Worm (Caenorhabditis elegans) whole organism, late embryonic: ENCODE data around the gene mcm-3AP.

ENCODE experiments used
- C08G9.2 ChIP-seq: sonication (generic microtip); optimal IDR thresholded peaks from 2 replicates; lab custom pipeline; 2016; ENCODE audit warnings: mild to moderate bottlenecking, missing genetic modification characterization, moderate library complexity, missing compliant biosample characterization
- C38D4.7 ChIP-seq: fragments of 200-800 bp; sonication (Bioruptor generic); optimal IDR thresholded peaks from 2 replicates; lab custom pipeline; 2018; ENCODE audit warnings: mild to moderate bottlenecking, missing genetic modification characterization, moderate library complexity, missing compliant biosample characterization
- K09A11.1 ChIP-seq: sonication (generic microtip); optimal IDR thresholded peaks from 2 replicates; lab custom pipeline; 2017; ENCODE audit warnings: antibody characterized with exemption, mild to moderate bottlenecking, missing genetic modification characterization, missing compliant biosample characterization; ENCODE audit not compliant: insufficient read depth
- ama-1 ChIP-seq: fragments of 150-350 bp; optimal IDR thresholded peaks from 2 replicates; lab custom pipeline; 2014
- ceh-24 ChIP-seq: sonication (generic microtip); optimal IDR thresholded peaks from 2 replicates; lab custom pipeline; 2016; ENCODE audit warnings: mild to moderate bottlenecking, missing genetic modification characterization, missing compliant biosample characterization
- hlh-13 ChIP-seq: fragments of 200-800 bp; sonication (Bioruptor generic); optimal IDR thresholded peaks from 2 replicates; lab custom pipeline; 2018; ENCODE audit warnings: mild to moderate bottlenecking, missing genetic modification characterization, missing compliant biosample characterization
- tbx-2 ChIP-seq: sonication (generic microtip); optimal IDR thresholded peaks from 2 replicates; lab custom pipeline; 2016; ENCODE audit warnings: missing genetic modification characterization, missing compliant biosample characterization
- tbx-7 ChIP-seq: sonication (generic microtip); optimal IDR thresholded peaks from 2 replicates; lab custom pipeline; 2016; ENCODE audit warnings: missing genotype, missing genetic modification characterization, missing compliant biosample characterization

- TF ChIP-seq ama-1, result no peak
- no peak for TF ChIP-seq C38D4.7
- TF ChIP-seq C08G9.2, result no peak
- no peak for TF ChIP-seq tbx-7 (tag; lab: Kevin White, UChicago)
- no peak for TF ChIP-seq K09A11.1 (tag; lab: Kevin White, UChicago)
- TF ChIP-seq ceh-24, result no peak
- TF ChIP-seq hlh-13, result no peak
- no peak for TF ChIP-seq tbx-2 (tag; lab: Kevin White, UChicago)
Measured at ce11 chrIV:7961889-7962342, 13.4 kb downstream of the mcm-3AP start.
